Fruit fly (Drosophila melanogaster) whole organism, embryonic: ENCODE measurements around the gene aln.

ENCODE experiments used
- Hr78 ChIP-seq, 2 experiments: fragments of 200-800 bp in 1 of 2; fragments of >200 bp in 1 of 2; sonication (Bioruptor generic) in 1 of 2; optimal IDR thresholded peaks; 2 replicates each; lab custom pipeline; 2017 to 2019; ENCODE audit warnings: missing biosample characterization in 2 of 2, missing genetic modification characterization in 2 of 2, mild to moderate bottlenecking in 1 of 2, moderate library complexity in 1 of 2
- NC2β ChIP-seq: fragments of 200-800 bp; sonication (Bioruptor generic); optimal IDR thresholded peaks from 2 replicates; lab custom pipeline; 2016; ENCODE audit warnings: missing biosample characterization, missing genetic modification characterization
- dmrt11E ChIP-seq: fragments of 200-800 bp; sonication (Bioruptor generic); optimal IDR thresholded peaks from 3 replicates; lab custom pipeline; 2018; ENCODE audit warnings: missing biosample characterization, mild to moderate bottlenecking, missing genetic modification characterization, moderate library complexity
- ewg ChIP-seq: fragments of 200-800 bp; sonication (Bioruptor generic); optimal IDR thresholded peaks from 3 replicates; lab custom pipeline; 2017; ENCODE audit warnings: mild to moderate bottlenecking, missing biosample characterization, missing genetic modification reagents, missing genetic modification characterization
- psq ChIP-seq: fragments of 200-800 bp; sonication (Bioruptor generic); optimal IDR thresholded peaks from 2 replicates; lab custom pipeline; 2017; ENCODE audit warnings: missing biosample characterization, missing genetic modification characterization

DNA sequence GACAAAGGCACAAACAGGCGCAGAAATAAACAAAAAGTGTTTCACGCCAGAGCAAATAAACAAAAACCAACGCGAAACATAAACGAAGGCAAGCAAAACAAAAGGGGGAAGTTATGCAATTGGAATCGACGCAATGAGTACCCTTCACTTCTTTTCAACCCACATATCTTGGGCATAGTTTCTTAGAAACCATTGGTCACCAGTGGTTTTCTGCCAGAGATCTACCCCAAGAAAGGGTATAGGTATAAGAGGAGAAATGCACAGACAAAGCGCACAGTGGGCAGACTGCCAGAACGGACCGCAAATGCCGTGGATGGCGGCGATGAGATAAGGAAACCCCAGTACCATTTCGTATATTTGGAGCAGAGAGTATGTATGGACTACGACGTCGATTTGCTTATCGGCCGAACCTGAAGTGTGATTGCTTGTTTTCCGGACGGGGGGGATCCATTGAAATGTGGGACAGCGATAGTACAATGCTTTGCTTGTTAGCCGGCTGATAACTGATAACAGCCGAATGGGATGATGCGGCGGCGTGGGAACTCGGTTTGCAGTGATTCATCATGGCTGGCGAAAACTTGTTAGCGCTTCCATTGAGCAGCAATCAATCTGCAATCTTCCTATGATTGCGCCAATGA lies 37.2 kb downstream of the aln start:
- TF ChIP-seq ewg (GFP tag; lab: Kevin White, UChicago) (no peak), dmrt11E (tag; lab: Kevin White, UChicago) (no peak), Hr78 (GFP tag; optimal IDR thresholded peaks at IDR 0.05; lab: Kevin White, UChicago) (no peak), NC2β (peak; percentile 4), psq (GFP tag; lab: Kevin White, UChicago) (no peak)
